Fruit fly (Drosophila melanogaster) whole organism: Measurements from ENCODE around the gene PK1-R.

Source experiments
- CG8478 ChIP-seq: fragments of >200 bp; optimal IDR thresholded peaks from 2 replicates; lab custom pipeline; 2018; ENCODE audit warnings: inconsistent platforms
- Dll ChIP-seq: fragments of >200 bp; optimal IDR thresholded peaks from 2 replicates; lab custom pipeline; 2017
- EcR ChIP-seq, 2 experiments: fragments of >200 bp; optimal IDR thresholded peaks; 2 replicates each; lab custom pipeline; 2017; ENCODE audit warnings: missing biosample characterization in 2 of 2, missing genetic modification characterization in 2 of 2, missing genetic modification reagents in 2 of 2
- pan ChIP-seq: fragments of >200 bp; optimal IDR thresholded peaks from 2 replicates; lab custom pipeline; 2017
- psq ChIP-seq: fragments of >200 bp; optimal IDR thresholded peaks from 2 replicates; lab custom pipeline; 2017
- usp ChIP-seq: fragments of >200 bp; optimal IDR thresholded peaks from 2 replicates; lab custom pipeline; 2017; ENCODE audit warnings: missing biosample characterization, missing genetic modification characterization, mixed read lengths

The PK1-R gene

dm6 chr3R:14103022-14103421, at the start of gene PK1-R:
Gene PK1-R (minus strand): TSS chr3R:14103122.
- TF ChIP-seq psq (lab: Kevin White, UChicago) (no peak), pan (lab: Kevin White, UChicago) (no peak)

dm6 chr3R:14152550-14152949, 49.6 kb upstream of the PK1-R start, which contains the start of gene CG42500:
Gene CG42500 (minus strand): TSS chr3R:14152650.
- TF ChIP-seq pan (lab: Kevin White, UChicago) = no peak
- TF ChIP-seq EcR (GFP tag; optimal IDR thresholded peaks at IDR 0.05; lab: Kevin White, UChicago) = no peak
- TF ChIP-seq psq (lab: Kevin White, UChicago) = no peak
- no peak for TF ChIP-seq usp
- TF ChIP-seq CG8478 (lab: Kevin White, UChicago) = no peak
- TF ChIP-seq Dll (lab: Kevin White, UChicago) = no peak

dm6 chr3R:14151840-14152239, 48.9 kb upstream of the PK1-R start, which contains the start of gene CG14355:
Gene CG14355 (minus strand): TSS chr3R:14151940.
- TF ChIP-seq usp = no peak
- TF ChIP-seq EcR (GFP tag; optimal IDR thresholded peaks at IDR 0.05; lab: Kevin White, UChicago) = no peak
- TF ChIP-seq Dll (lab: Kevin White, UChicago) = no peak
- TF ChIP-seq CG8478 (lab: Kevin White, UChicago) = no peak

- TF ChIP-seq Dll (lab: Kevin White, UChicago) (no peak), psq (lab: Kevin White, UChicago) (no peak), usp (no peak), EcR (GFP tag; optimal IDR thresholded peaks at IDR 0.05; lab: Kevin White, UChicago) (no peak), pan (lab: Kevin White, UChicago) (no peak), CG8478 (lab: Kevin White, UChicago) (no peak)
Measured at dm6 chr3R:14140912-14141311, 38.0 kb upstream of the PK1-R start.

dm6 chr3R:14131972-14132371, 29.1 kb upstream of the PK1-R start, which contains the start of gene CG14356:
Gene CG14356 (minus strand): TSS chr3R:14132072.
- TF ChIP-seq usp (no peak), Dll (lab: Kevin White, UChicago) (no peak), CG8478 (lab: Kevin White, UChicago) (no peak), EcR (GFP tag; optimal IDR thresholded peaks at IDR 0.05; lab: Kevin White, UChicago) (no peak), pan (lab: Kevin White, UChicago) (no peak), psq (lab: Kevin White, UChicago) (no peak)

dm6 chr3R:14125479-14126121, 22.7 kb upstream of the PK1-R start, which contains the start of the genes 140up and Polr2B:
Gene 140up (minus strand): TSS chr3R:14125548.
Gene Polr2B (plus strand): TSS chr3R:14125791.
- TF ChIP-seq pan (lab: Kevin White, UChicago) (no peak), psq (lab: Kevin White, UChicago) (no peak), usp (no peak), Dll (lab: Kevin White, UChicago) (no peak), EcR (GFP tag; optimal IDR thresholded peaks at IDR 0.05; lab: Kevin White, UChicago) (no peak), CG8478 (lab: Kevin White, UChicago) (no peak)

- TF ChIP-seq usp (no peak), psq (lab: Kevin White, UChicago) (no peak), CG8478 (lab: Kevin White, UChicago) (no peak), pan (lab: Kevin White, UChicago) (no peak), Dll (lab: Kevin White, UChicago) (no peak), EcR (GFP tag; optimal IDR thresholded peaks at IDR 0.05; lab: Kevin White, UChicago) (no peak)
Measured at dm6 chr3R:14122347-14122812, 19.5 kb upstream of the PK1-R start, which contains the start of the genes Abi and twf. Gene Abi (minus strand): TSS chr3R:14122420. Gene twf (plus strand): TSS chr3R:14122654.

- TF ChIP-seq CG8478 (lab: Kevin White, UChicago) (no peak), psq (lab: Kevin White, UChicago) (no peak), pan (lab: Kevin White, UChicago) (no peak), Dll (lab: Kevin White, UChicago) (no peak), usp (no peak), EcR (GFP tag; optimal IDR thresholded peaks at IDR 0.05; lab: Kevin White, UChicago) (no peak)
Measured at dm6 chr3R:14118350-14118749, 15.4 kb upstream of the PK1-R start, which contains the start of gene Kif19A. Gene Kif19A (minus strand): TSS chr3R:14118450.

- TF ChIP-seq EcR (GFP tag; optimal IDR thresholded peaks at IDR 0.05; lab: Kevin White, UChicago) = no peak
- no peak for TF ChIP-seq psq (lab: Kevin White, UChicago)
- no peak for TF ChIP-seq usp
- TF ChIP-seq CG8478 (lab: Kevin White, UChicago) = no peak
- TF ChIP-seq pan (lab: Kevin White, UChicago) = no peak
- TF ChIP-seq Dll (lab: Kevin White, UChicago) = no peak
Measured at dm6 chr3R:14116088-14116487, 13.2 kb upstream of the PK1-R start.

dm6 chr3R:14112066-14112465, 9.1 kb upstream of the PK1-R start, which contains the start of gene CG14357:
Gene CG14357 (minus strand): TSS chr3R:14112166.
- TF ChIP-seq usp (no peak), pan (lab: Kevin White, UChicago) (no peak), CG8478 (lab: Kevin White, UChicago) (no peak), EcR (GFP tag; optimal IDR thresholded peaks at IDR 0.05; lab: Kevin White, UChicago) (no peak), psq (lab: Kevin White, UChicago) (no peak), Dll (lab: Kevin White, UChicago) (no peak)

- TF ChIP-seq Dll (lab: Kevin White, UChicago) = no peak
- no peak for TF ChIP-seq EcR (GFP tag; optimal IDR thresholded peaks at IDR 0.05; lab: Kevin White, UChicago)
- no peak for TF ChIP-seq CG8478 (lab: Kevin White, UChicago)
- TF ChIP-seq usp = no peak
- no peak for TF ChIP-seq pan (lab: Kevin White, UChicago)
- TF ChIP-seq psq (lab: Kevin White, UChicago) = no peak
Measured at dm6 chr3R:14109145-14109544, 6.2 kb upstream of the PK1-R start, which contains the start of gene Or88a. Gene Or88a (plus strand): TSS chr3R:14109445.
